Fruit fly (Drosophila melanogaster) whole organism, embryonic: ENCODE data around the gene CG5447.
A peak's percentile ranks its signal among the peaks of the same experiment; 100 is the strongest.

Experiments
- ATbp ChIP-seq: fragments of 200-800 bp; sonication (Bioruptor generic); optimal IDR thresholded peaks from 2 replicates; lab custom pipeline; 2017; ENCODE audit warnings: missing biosample characterization, mild to moderate bottlenecking, missing genetic modification characterization, missing genetic modification reagents
- Blimp-1 ChIP-seq: fragments of 200-800 bp; sonication (Bioruptor generic); optimal IDR thresholded peaks from 3 replicates; lab custom pipeline; 2018; ENCODE audit warnings: missing biosample characterization, missing genetic modification characterization, mild to moderate bottlenecking, moderate library complexity, missing genetic modification reagents
- CG10654 ChIP-seq: fragments of 200-800 bp; sonication (Bioruptor generic); optimal IDR thresholded peaks from 2 replicates; lab custom pipeline; 2016; ENCODE audit warnings: missing biosample characterization, missing genetic modification characterization
- CG10979 ChIP-seq: fragments of 200-800 bp; sonication (Bioruptor generic); optimal IDR thresholded peaks from 2 replicates; lab custom pipeline; 2018; ENCODE audit warnings: missing biosample characterization, mild to moderate bottlenecking, missing genetic modification characterization, moderate library complexity
- CG13624 ChIP-seq: fragments of 200-800 bp; sonication (Bioruptor generic); optimal IDR thresholded peaks from 2 replicates; lab custom pipeline; 2016; ENCODE audit warnings: missing biosample characterization, missing genetic modification characterization
- CG15073 ChIP-seq: fragments of 200-800 bp; sonication (Bioruptor generic); optimal IDR thresholded peaks from 2 replicates; lab custom pipeline; 2016; ENCODE audit warnings: missing biosample characterization, missing genetic modification characterization
- CG2712 ChIP-seq: fragments of 200-800 bp; optimal IDR thresholded peaks from 3 replicates; lab custom pipeline; 2019; ENCODE audit warnings: missing biosample characterization, mild to moderate bottlenecking, missing genetic modification characterization, moderate library complexity
- CG3407 ChIP-seq: fragments of 200-800 bp; sonication (Bioruptor generic); optimal IDR thresholded peaks from 2 replicates; lab custom pipeline; 2018; ENCODE audit warnings: missing biosample characterization, mild to moderate bottlenecking, missing genetic modification characterization
- CG34376 ChIP-seq: fragments of 200-800 bp; sonication (Bioruptor generic); optimal IDR thresholded peaks from 2 replicates; lab custom pipeline; 2018; ENCODE audit warnings: missing biosample characterization, mild to moderate bottlenecking, missing genetic modification characterization
- CG4424 ChIP-seq: fragments of 200-800 bp; sonication (Bioruptor generic); optimal IDR thresholded peaks from 3 replicates; lab custom pipeline; 2016; ENCODE audit warnings: missing biosample characterization, missing genetic modification characterization
- CG4617 ChIP-seq: fragments of 200-800 bp; sonication (Bioruptor generic); optimal IDR thresholded peaks from 3 replicates; lab custom pipeline; 2016; ENCODE audit warnings: missing biosample characterization, missing genetic modification characterization, borderline replicate concordance
- CG6765 ChIP-seq: fragments of 200-800 bp; sonication (Bioruptor generic); optimal IDR thresholded peaks from 3 replicates; lab custom pipeline; 2017; ENCODE audit warnings: missing biosample characterization, mild to moderate bottlenecking, missing genetic modification characterization
- CG7556 ChIP-seq: fragments of 200-800 bp; sonication (Bioruptor generic); optimal IDR thresholded peaks from 2 replicates; lab custom pipeline; 2017; ENCODE audit warnings: missing biosample characterization, mild to moderate bottlenecking, missing genetic modification characterization
- CG8290 ChIP-seq, 3 experiments: fragments of 200-800 bp; sonication (Bioruptor generic); optimal IDR thresholded peaks; 2 replicates each; lab custom pipeline; 2016 to 2019; ENCODE audit warnings: missing biosample characterization in 3 of 3, missing genetic modification characterization in 3 of 3, mild to moderate bottlenecking in 2 of 3, moderate library complexity in 1 of 3
- CG9727 ChIP-seq: fragments of 200-800 bp; sonication (Bioruptor generic); optimal IDR thresholded peaks from 3 replicates; lab custom pipeline; 2017; ENCODE audit warnings: missing biosample characterization, mild to moderate bottlenecking, missing genetic modification characterization
- CoRest ChIP-seq: fragments of 200-800 bp; sonication (Bioruptor generic); optimal IDR thresholded peaks from 3 replicates; lab custom pipeline; 2018; ENCODE audit warnings: missing biosample characterization, mild to moderate bottlenecking, missing genetic modification characterization, moderate library complexity
- D19A ChIP-seq: fragments of 200-800 bp; optimal IDR thresholded peaks from 3 replicates; lab custom pipeline; 2019; ENCODE audit warnings: missing biosample characterization, mild to moderate bottlenecking, missing genetic modification characterization, moderate library complexity
- D19B ChIP-seq: fragments of 200-800 bp; sonication (Bioruptor generic); optimal IDR thresholded peaks from 2 replicates; lab custom pipeline; 2017; ENCODE audit warnings: missing biosample characterization, mild to moderate bottlenecking, missing genetic modification characterization
- Fer3 ChIP-seq: fragments of 200-800 bp; sonication (Bioruptor generic); optimal IDR thresholded peaks from 2 replicates; lab custom pipeline; 2018; ENCODE audit warnings: missing biosample characterization, mild to moderate bottlenecking, missing genetic modification characterization, moderate library complexity
- HLH3B ChIP-seq: fragments of 200-800 bp; sonication (Bioruptor generic); IDR thresholded peaks from 2 replicates; pipeline ENCODE4 v1.3.6; 2022; ENCODE audit warnings: missing biosample characterization, missing genetic modification characterization
- Mad ChIP-seq: fragments of 200-800 bp; sonication (Bioruptor generic); optimal IDR thresholded peaks from 2 replicates; lab custom pipeline; 2016; ENCODE audit warnings: missing biosample characterization, missing genetic modification characterization
- NfI ChIP-seq: fragments of 200-800 bp; sonication (Bioruptor generic); optimal IDR thresholded peaks from 3 replicates; lab custom pipeline; 2018; ENCODE audit warnings: missing biosample characterization, mild to moderate bottlenecking, missing genetic modification characterization, moderate library complexity
- Ptx1 ChIP-seq: fragments of 200-800 bp; sonication (Bioruptor generic); IDR thresholded peaks from 2 replicates; pipeline ENCODE4 v1.3.6; 2022; ENCODE audit warnings: missing biosample characterization, missing genetic modification characterization
- Six4 ChIP-seq: fragments of 200-800 bp; sonication (Bioruptor generic); optimal IDR thresholded peaks from 2 replicates; lab custom pipeline; 2016; ENCODE audit warnings: missing biosample characterization, missing genetic modification characterization
- Sry-δ ChIP-seq: fragments of 200-800 bp; sonication (Bioruptor generic); optimal IDR thresholded peaks from 2 replicates; lab custom pipeline; 2016; ENCODE audit warnings: missing biosample characterization, missing genetic modification characterization
- Xbp1 ChIP-seq: fragments of 200-800 bp; sonication (Bioruptor generic); optimal IDR thresholded peaks from 3 replicates; lab custom pipeline; 2016; ENCODE audit warnings: missing biosample characterization, mild to moderate bottlenecking, missing genetic modification characterization
- az2 ChIP-seq: fragments of 200-800 bp; sonication (Bioruptor generic); optimal IDR thresholded peaks from 3 replicates; lab custom pipeline; 2016; ENCODE audit warnings: missing biosample characterization, missing genetic modification characterization
- dmrt99B ChIP-seq: fragments of 200-800 bp; sonication (Bioruptor generic); optimal IDR thresholded peaks from 2 replicates; lab custom pipeline; 2018; ENCODE audit warnings: missing biosample characterization, mild to moderate bottlenecking, missing genetic modification characterization, moderate library complexity
- dysf ChIP-seq: fragments of 200-800 bp; sonication (Bioruptor generic); IDR thresholded peaks from 3 replicates; pipeline ENCODE4 v1.3.6; 2022; ENCODE audit warnings: missing biosample characterization, missing genetic modification characterization
- fd102C ChIP-seq: fragments of 200-800 bp; sonication (Bioruptor generic); optimal IDR thresholded peaks from 2 replicates; lab custom pipeline; 2018; ENCODE audit warnings: missing biosample characterization, mild to moderate bottlenecking, missing genetic modification characterization, moderate library complexity
- fd64A ChIP-seq: fragments of 200-800 bp; sonication (Bioruptor generic); optimal IDR thresholded peaks from 3 replicates; lab custom pipeline; 2018; ENCODE audit warnings: missing biosample characterization, mild to moderate bottlenecking, missing genetic modification characterization
- gro ChIP-seq: fragments of 200-800 bp; sonication (Bioruptor generic); optimal IDR thresholded peaks from 2 replicates; lab custom pipeline; 2016; ENCODE audit warnings: missing biosample characterization, missing genetic modification characterization
- gt ChIP-seq: fragments of 200-800 bp; sonication (Bioruptor generic); IDR thresholded peaks from 2 replicates; pipeline ENCODE4 v1.3.6; 2022; ENCODE audit warnings: missing biosample characterization, missing genetic modification characterization
- h ChIP-seq: fragments of >200 bp; optimal IDR thresholded peaks from 2 replicates; lab custom pipeline; 2017
- ham ChIP-seq: fragments of 200-800 bp; sonication (Bioruptor generic); IDR thresholded peaks from 2 replicates; pipeline ENCODE4 v1.3.6; 2022; ENCODE audit warnings: missing biosample characterization, missing genetic modification characterization
- hbn ChIP-seq: fragments of 200-800 bp; sonication (Bioruptor generic); IDR thresholded peaks from 2 replicates; pipeline ENCODE4 v1.3.6; 2022; ENCODE audit warnings: missing biosample characterization, missing genetic modification characterization; ENCODE audit not compliant: partially characterized antibody
- hth ChIP-seq: fragments of >200 bp; optimal IDR thresholded peaks from 2 replicates; lab custom pipeline; 2017; ENCODE audit warnings: inconsistent platforms
- inv ChIP-seq: fragments of 200-800 bp; sonication (Bioruptor generic); IDR thresholded peaks from 2 replicates; pipeline ENCODE4 v1.3.6; 2022; ENCODE audit warnings: missing biosample characterization, missing genetic modification characterization; ENCODE audit not compliant: partially characterized antibody
- jing ChIP-seq: fragments of 200-800 bp; sonication (Bioruptor generic); optimal IDR thresholded peaks from 2 replicates; lab custom pipeline; 2018; ENCODE audit warnings: missing biosample characterization, mild to moderate bottlenecking, missing genetic modification characterization
- kay ChIP-seq: fragments of 200-800 bp; sonication (Bioruptor generic); optimal IDR thresholded peaks from 2 replicates; lab custom pipeline; 2016; ENCODE audit warnings: missing biosample characterization, missing genetic modification characterization
- ken ChIP-seq: fragments of 200-800 bp; sonication (Bioruptor generic); IDR thresholded peaks from 3 replicates; pipeline ENCODE4 v1.3.6; 2022; ENCODE audit warnings: missing biosample characterization, missing genetic modification characterization
- knrl ChIP-seq: fragments of 200-800 bp; sonication (Bioruptor generic); IDR thresholded peaks from 3 replicates; pipeline ENCODE4 v1.3.6; 2022; ENCODE audit warnings: missing biosample characterization, missing genetic modification characterization; ENCODE audit not compliant: partially characterized antibody
- lola ChIP-seq, 3 experiments: fragments of >200 bp in 2 of 3; fragments of 200-800 bp in 1 of 3; sonication (Bioruptor generic) in 1 of 3; optimal IDR thresholded peaks; 2 replicates each; lab custom pipeline; 2017 to 2019; ENCODE audit warnings: missing biosample characterization in 3 of 3, missing genetic modification characterization in 3 of 3, mild to moderate bottlenecking in 1 of 3, moderate library complexity in 1 of 3
- row ChIP-seq: fragments of 200-800 bp; sonication (Bioruptor generic); IDR thresholded peaks from 3 replicates; pipeline ENCODE4 v1.3.6; 2022; ENCODE audit warnings: missing biosample characterization, missing genetic modification characterization
- sim ChIP-seq: fragments of 200-800 bp; sonication (Bioruptor generic); IDR thresholded peaks from 2 replicates; pipeline ENCODE4 v1.3.6; 2022; ENCODE audit warnings: missing biosample characterization, missing genetic modification characterization
- sisA ChIP-seq: fragments of 200-800 bp; sonication (Bioruptor generic); IDR thresholded peaks from 2 replicates; pipeline ENCODE4 v1.3.6; 2022; ENCODE audit warnings: missing biosample characterization, missing genetic modification characterization
- slbo ChIP-seq: fragments of 200-800 bp; sonication (Bioruptor generic); IDR thresholded peaks from 2 replicates; pipeline ENCODE4 v1.3.6; 2022; ENCODE audit warnings: missing biosample characterization, missing genetic modification characterization
- tin ChIP-seq: fragments of 200-800 bp; sonication (Bioruptor generic); optimal IDR thresholded peaks from 3 replicates; lab custom pipeline; 2016; ENCODE audit warnings: missing biosample characterization, missing genetic modification characterization
- trem ChIP-seq: fragments of 200-800 bp; optimal IDR thresholded peaks from 3 replicates; lab custom pipeline; 2019; ENCODE audit warnings: missing biosample characterization, mild to moderate bottlenecking, missing genetic modification characterization, moderate library complexity
- wor ChIP-seq: fragments of 200-800 bp; sonication (Bioruptor generic); IDR thresholded peaks from 2 replicates; pipeline ENCODE4 v1.3.6; 2022; ENCODE audit warnings: missing biosample characterization, missing genetic modification characterization
- yki ChIP-seq: fragments of >200 bp; optimal IDR thresholded peaks from 3 replicates; lab custom pipeline; 2018

The CG5447 gene

dm6 chr3R:26436540-26436939 lies 15.8 kb upstream of the CG5447 start (continued):
- no peak for TF ChIP-seq hbn (GFP tag; lab: Robert Waterston, UW)
- peak; percentile 22 for TF ChIP-seq CG13624
- no peak for TF ChIP-seq CG4617 (GFP tag; lab: Kevin White, UChicago)
- no peak for TF ChIP-seq h (lab: Kevin White, UChicago)
- TF ChIP-seq hth (lab: Kevin White, UChicago): no peak
- no peak for TF ChIP-seq Sry-δ (GFP tag; lab: Kevin White, UChicago)
- TF ChIP-seq Ptx1 (GFP tag; lab: Robert Waterston, UW): peak; percentile 45
- TF ChIP-seq gt (GFP tag; lab: Robert Waterston, UW): no peak
- no peak for TF ChIP-seq kay (GFP tag; lab: Kevin White, UChicago)
- TF ChIP-seq CG3407 (GFP tag; lab: Kevin White, UChicago): no peak
- TF ChIP-seq lola (GFP tag; optimal IDR thresholded peaks at IDR 0.05; lab: Kevin White, UChicago): no peak
- TF ChIP-seq HLH3B (GFP tag; lab: Robert Waterston, UW): peak; percentile 50; the same call in 1 of the 2 replicates
- TF ChIP-seq CG8290 (GFP tag; optimal IDR thresholded peaks at IDR 0.05; lab: Kevin White, UChicago): no peak
- peak in 1 of 2 experiments; percentile 70 for TF ChIP-seq CG8290 (tag; optimal IDR thresholded peaks at IDR 0.05; lab: Kevin White, UChicago)
- no peak for TF ChIP-seq sim (GFP tag; lab: Robert Waterston, UW)
- TF ChIP-seq gro (GFP tag; lab: Kevin White, UChicago): no peak
- TF ChIP-seq inv (GFP tag; lab: Robert Waterston, UW): no peak
- TF ChIP-seq CoRest: peak; percentile 37
- TF ChIP-seq knrl (GFP tag; lab: Robert Waterston, UW): no peak
- TF ChIP-seq CG6765: no peak
- TF ChIP-seq Blimp-1: peak; percentile 47
- TF ChIP-seq wor (GFP tag; lab: Robert Waterston, UW): 0 out of 2 replicates have a peak, but pooled peaks have one; percentile 25
- peak; percentile 68 for TF ChIP-seq dmrt99B (tag; lab: Kevin White, UChicago)
- peak; percentile 45 for TF ChIP-seq CG2712 (tag; lab: Kevin White, UChicago)
- TF ChIP-seq Mad: no peak
- peak; percentile 59 for TF ChIP-seq Xbp1 (GFP tag; lab: Kevin White, UChicago)
- TF ChIP-seq row (GFP tag; lab: Robert Waterston, UW): peak; percentile 43; the same call in 1 of the 3 replicates
- TF ChIP-seq ken: peak; percentile 44; the same call in 1 of the 3 replicates
- TF ChIP-seq CG7556 (GFP tag; lab: Kevin White, UChicago): peak; percentile 36
- TF ChIP-seq NfI (GFP tag; lab: Kevin White, UChicago): peak; percentile 13
- TF ChIP-seq fd102C (GFP tag; lab: Kevin White, UChicago): no peak
- peak; percentile 39 for TF ChIP-seq CG4424 (GFP tag; lab: Kevin White, UChicago)
- TF ChIP-seq CG10979 (tag; lab: Kevin White, UChicago): no peak
- TF ChIP-seq az2 (GFP tag; lab: Kevin White, UChicago): peak; percentile 46
- TF ChIP-seq slbo: peak; percentile 40; the same call in 1 of the 2 replicates
- no peak for TF ChIP-seq CG34376
- peak; percentile 24 for TF ChIP-seq jing (GFP tag; lab: Kevin White, UChicago)
- peak; percentile 38 for TF ChIP-seq ATbp (GFP tag; lab: Kevin White, UChicago)
- peak; percentile 38 for TF ChIP-seq Fer3 (tag; lab: Kevin White, UChicago)
- TF ChIP-seq sisA (GFP tag; lab: Robert Waterston, UW): peak; percentile 47
- no peak for TF ChIP-seq yki (lab: Kevin White, UChicago)
- TF ChIP-seq ham: no peak
- TF ChIP-seq tin (GFP tag; lab: Kevin White, UChicago): peak; percentile 0
- TF ChIP-seq fd64A (GFP tag; lab: Kevin White, UChicago): no peak
- peak; percentile 25 for TF ChIP-seq CG9727
- peak; percentile 24 for TF ChIP-seq D19A (tag; lab: Kevin White, UChicago)
- TF ChIP-seq CG15073 (GFP tag; lab: Kevin White, UChicago): no peak
- 0 out of 3 replicates have a peak, but pooled peaks have one; percentile 40 for TF ChIP-seq dysf
- TF ChIP-seq D19B: no peak
- TF ChIP-seq trem: peak; percentile 5
- no peak for TF ChIP-seq Six4 (GFP tag; lab: Kevin White, UChicago)
- peak; percentile 13 for TF ChIP-seq CG10654
